Worm (Caenorhabditis elegans) whole organism, L2 larva: Measurements from ENCODE around the gene klc-2.

Experiments used
- C34F6.9 ChIP-seq: fragments of 150-350 bp; optimal IDR thresholded peaks from 2 replicates; lab custom pipeline; 2014; ENCODE audit warnings: missing biosample characterization, missing genetic modification characterization
- aly-2 ChIP-seq: fragments of 150-350 bp; optimal IDR thresholded peaks from 2 replicates; lab custom pipeline; 2014; ENCODE audit warnings: missing biosample characterization, missing genetic modification characterization
- blmp-1 ChIP-seq: sonication (generic microtip); optimal IDR thresholded peaks from 2 replicates; lab custom pipeline; 2017; ENCODE audit warnings: missing genetic modification characterization, mild to moderate bottlenecking, missing compliant biosample characterization, antibody characterized with exemption, moderate library complexity; ENCODE audit not compliant: insufficient read depth
- dmd-4 ChIP-seq: sonication (generic microtip); optimal IDR thresholded peaks from 2 replicates; lab custom pipeline; 2017; ENCODE audit warnings: missing biosample characterization, missing genetic modification characterization
- egl-27 ChIP-seq: sonication (generic microtip); optimal IDR thresholded peaks from 3 replicates; lab custom pipeline; 2017; ENCODE audit warnings: missing biosample characterization, missing genetic modification reagents, missing genetic modification characterization
- elt-3 ChIP-seq: sonication (generic microtip); optimal IDR thresholded peaks from 2 replicates; lab custom pipeline; 2017; ENCODE audit warnings: missing biosample characterization, missing genetic modification characterization
- fos-1 ChIP-seq: fragments of 150-350 bp; optimal IDR thresholded peaks from 2 replicates; lab custom pipeline; 2014; ENCODE audit warnings: missing biosample characterization, missing genetic modification characterization
- mab-5 ChIP-seq: fragments of 150-350 bp; optimal IDR thresholded peaks from 2 replicates; lab custom pipeline; 2014; ENCODE audit warnings: missing biosample characterization, missing genetic modification characterization
- mdl-1 ChIP-seq, 2 experiments: fragments of 150-350 bp in 1 of 2; sonication (generic microtip) in 1 of 2; optimal IDR thresholded peaks; 2 replicates each; lab custom pipeline; 2017; ENCODE audit warnings: missing biosample characterization in 2 of 2, missing genetic modification characterization in 2 of 2
- nhr-77 ChIP-seq: fragments of 150-350 bp; optimal IDR thresholded peaks from 2 replicates; lab custom pipeline; 2014; ENCODE audit warnings: missing biosample characterization, missing genetic modification characterization
- skn-1 ChIP-seq: sonication (generic microtip); optimal IDR thresholded peaks from 2 replicates; lab custom pipeline; 2017; ENCODE audit warnings: missing biosample characterization, missing genetic modification characterization
- unc-62 ChIP-seq: fragments of 150-350 bp; optimal IDR thresholded peaks from 2 replicates; lab custom pipeline; 2014; ENCODE audit warnings: missing biosample characterization, missing genetic modification reagents, missing genetic modification characterization
- zag-1 ChIP-seq: fragments of 150-350 bp; optimal IDR thresholded peaks from 2 replicates; lab custom pipeline; 2014; ENCODE audit warnings: missing biosample characterization, missing genetic modification characterization
- ztf-11 ChIP-seq: sonication (generic microtip); optimal IDR thresholded peaks from 2 replicates; lab custom pipeline; 2017; ENCODE audit warnings: missing biosample characterization, missing genetic modification characterization

- TF ChIP-seq blmp-1 (tag; lab: Kevin White, UChicago) (no peak), egl-27 (tag; lab: Kevin White, UChicago) (no peak), dmd-4 (tag; lab: Kevin White, UChicago) (no peak), elt-3 (tag; lab: Kevin White, UChicago) (no peak), zag-1 (tag; lab: Kevin White, UChicago) (no peak), fos-1 (tag; lab: Kevin White, UChicago) (no peak), nhr-77 (tag; lab: Kevin White, UChicago) (no peak), mab-5 (tag; lab: Kevin White, UChicago) (no peak), aly-2 (tag; lab: Kevin White, UChicago) (no peak), mdl-1 (tag; optimal IDR thresholded peaks at IDR 0.05; lab: Kevin White, UChicago) (no peak), ztf-11 (tag; lab: Kevin White, UChicago) (no peak), skn-1 (no peak), unc-62 (GFP tag; lab: Kevin White, UChicago) (no peak), C34F6.9 (tag; lab: Kevin White, UChicago) (no peak)
These were observed 25.0 kb upstream of the klc-2 start, which contains the start of gene CD4.1 for ce11 chrV:5606255-5606654.
